Fruit fly (Drosophila melanogaster): ENCODE data around the gene BoYb.

- TF ChIP-seq pan (optimal IDR thresholded peaks at IDR 0.05) (no peak), EcR (GFP tag; optimal IDR thresholded peaks at IDR 0.05) (no peak), psq (optimal IDR thresholded peaks at IDR 0.05) (no peak), usp (GFP tag; optimal IDR thresholded peaks at IDR 0.05) (no peak), Dll (optimal IDR thresholded peaks at IDR 0.05) (no peak)
Observed at dm6 chr3L:22909325-22909904, 7.7 kb downstream of the BoYb start.
